Fruit fly (Drosophila melanogaster) whole organism, wandering third instar larva: ENCODE data around the gene TpnC25D.

Experiments
- CG32264 ChIP-seq: fragments of 200-800 bp; sonication (Bioruptor generic); optimal IDR thresholded peaks from 2 replicates; lab custom pipeline; 2016; ENCODE audit warnings: missing biosample characterization, missing genetic modification characterization
- Dif ChIP-seq: fragments of 200-275, 200-300 bp; sonication (Bioruptor generic); optimal IDR thresholded peaks from 2 replicates; lab custom pipeline; 2018; ENCODE audit warnings: missing biosample characterization, missing genetic modification characterization; ENCODE audit not compliant: partially characterized antibody
- Hnf4 ChIP-seq: fragments of 200-800 bp; sonication (Bioruptor generic); optimal IDR thresholded peaks from 2 replicates; lab custom pipeline; 2016; ENCODE audit warnings: missing biosample characterization, mild to moderate bottlenecking, missing genetic modification characterization
- Hr78 ChIP-seq: fragments of >200 bp; optimal IDR thresholded peaks from 2 replicates; lab custom pipeline; 2017; ENCODE audit warnings: missing biosample characterization, missing genetic modification characterization
- OdsH ChIP-seq: fragments of 200-800 bp; sonication (Bioruptor generic); optimal IDR thresholded peaks from 2 replicates; lab custom pipeline; 2016; ENCODE audit warnings: missing biosample characterization, mild to moderate bottlenecking, missing genetic modification characterization
- dmrt93B ChIP-seq: fragments of 200-800 bp; sonication (Bioruptor generic); optimal IDR thresholded peaks from 2 replicates; lab custom pipeline; 2018; ENCODE audit warnings: missing biosample characterization, mild to moderate bottlenecking, missing genetic modification characterization
- psq ChIP-seq: fragments of 200-800 bp; sonication (Bioruptor generic); optimal IDR thresholded peaks from 3 replicates; lab custom pipeline; 2017; ENCODE audit warnings: missing biosample characterization, mild to moderate bottlenecking, missing genetic modification characterization, moderate library complexity

DNA sequence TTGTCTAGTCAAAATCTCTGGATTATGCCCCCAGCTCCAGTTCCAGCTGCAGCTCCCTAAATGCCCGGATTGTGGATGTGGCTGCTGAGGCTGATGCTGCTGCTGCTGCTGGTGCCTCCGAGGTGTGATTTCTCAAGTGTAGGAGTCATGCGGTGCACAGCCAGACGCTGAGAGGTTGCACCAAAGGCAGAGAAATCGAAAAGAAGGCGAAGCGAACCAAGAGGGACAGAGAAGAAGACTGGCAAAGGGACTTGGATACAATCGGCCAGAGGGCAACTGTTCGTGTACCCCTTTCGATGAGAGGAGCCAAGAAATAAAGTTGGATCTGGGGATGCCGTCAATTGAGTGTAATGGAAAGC, 22.0 kb downstream of the TpnC25D start:
- TF ChIP-seq psq (no peak), OdsH (no peak), Hnf4 (GFP tag; lab: Kevin White, UChicago) (no peak), CG32264 (GFP tag; lab: Kevin White, UChicago) (no peak), dmrt93B (GFP tag; lab: Kevin White, UChicago) (no peak), Dif (GFP tag; lab: Kevin White, UChicago) (no peak), Hr78 (no peak)
